Worm (Caenorhabditis elegans): Measurements from ENCODE around the gene F59B2.12.

Gene F59B2.12

ce11 chrIII:8974835-8975234 is 42.6 kb upstream of the F59B2.12 start (continued):
- TF ChIP-seq F23B12.7 (tag; optimal IDR thresholded peaks at IDR 0.05; ENCODE audit: insufficient read depth): peak; percentile 23
- TF ChIP-seq somi-1 (GFP tag; optimal IDR thresholded peaks at IDR 0.05): peak; percentile 38
- TF ChIP-seq Y95B8A.8 (GFP tag; IDR thresholded peaks at IDR 0.05): peak; percentile 72; the same call in 1 of the 2 replicates
- peak; percentile 6 for TF ChIP-seq lin-54 (GFP tag; optimal IDR thresholded peaks at IDR 0.05)
- TF ChIP-seq xnd-1 (tag; optimal IDR thresholded peaks at IDR 0.05): no peak
- no peak for TF ChIP-seq unc-62 (GFP tag; optimal IDR thresholded peaks at IDR 0.05)
- peak; percentile 27 for TF ChIP-seq atf-7 (tag; optimal IDR thresholded peaks at IDR 0.05)
- peak; percentile 25 for TF ChIP-seq hrde-1 (tag; optimal IDR thresholded peaks at IDR 0.05; ENCODE audit: borderline replicate concordance)
- TF ChIP-seq tbp1 (GFP tag; optimal IDR thresholded peaks at IDR 0.05): no peak
- TF ChIP-seq F57C9.4 (tag; optimal IDR thresholded peaks at IDR 0.05): no peak
- TF ChIP-seq repo-1 (tag; optimal IDR thresholded peaks at IDR 0.05): peak; percentile 70
- TF ChIP-seq lin-35 (GFP tag; optimal IDR thresholded peaks at IDR 0.05): peak in 1 of 3 experiments; percentile 19
- TF ChIP-seq Y53G8AR.9 (GFP tag; conservative IDR thresholded peaks at IDR 0.05): peak; percentile 38; the same call in 1 of the 2 replicates
- peak; percentile 45; the same call in 1 of the 2 replicates for TF ChIP-seq Y56A3A.18 (GFP tag; IDR thresholded peaks at IDR 0.05)
- TF ChIP-seq ceh-100 (GFP tag; IDR thresholded peaks at IDR 0.05): no peak
- TF ChIP-seq ekl-4 (GFP tag; IDR thresholded peaks at IDR 0.05): peak; percentile 74; the same call in 1 of the 2 replicates
- TF ChIP-seq mes-4 (tag; optimal IDR thresholded peaks at IDR 0.05): no peak
- peak; percentile 26 for TF ChIP-seq zim-3 (tag; optimal IDR thresholded peaks at IDR 0.05)
- TF ChIP-seq aptf-2 (GFP tag; conservative IDR thresholded peaks at IDR 0.05): no peak
- no peak for TF ChIP-seq ceh-27 (GFP tag; optimal IDR thresholded peaks at IDR 0.05)
- 0 out of 2 replicates have a peak, but pooled peaks have one; percentile 7 for TF ChIP-seq Y79H2A.3 (GFP tag; conservative IDR thresholded peaks at IDR 0.05)
- no peak for TF ChIP-seq akir-1 (GFP tag; optimal IDR thresholded peaks at IDR 0.05)
- TF ChIP-seq athp-1 (tag; optimal IDR thresholded peaks at IDR 0.05): peak; percentile 48
- peak; percentile 81; the same call in 1 of the 2 replicates for TF ChIP-seq madf-3 (GFP tag; IDR thresholded peaks at IDR 0.05)
- TF ChIP-seq dox-1 (GFP tag; IDR thresholded peaks at IDR 0.05): 0 out of 2 replicates have a peak, but pooled peaks have one; percentile 39
- TF ChIP-seq nhr-120 (GFP tag; IDR thresholded peaks at IDR 0.05): 0 out of 2 replicates have a peak, but pooled peaks have one; percentile 26
- peak; percentile 50; the same call in 1 of the 2 replicates for TF ChIP-seq nfyb-1 (GFP tag; IDR thresholded peaks at IDR 0.05)
- TF ChIP-seq F49E8.2 (tag; optimal IDR thresholded peaks at IDR 0.05; ENCODE audit: insufficient read depth): no peak
- TF ChIP-seq B0261.1 (tag; optimal IDR thresholded peaks at IDR 0.05): no peak
- TF ChIP-seq die-1 (tag; optimal IDR thresholded peaks at IDR 0.05): peak; percentile 17
- TF ChIP-seq let-526 (GFP tag; IDR thresholded peaks at IDR 0.05): no peak
- TF ChIP-seq cebp-1 (GFP tag; IDR thresholded peaks at IDR 0.05): no peak
- peak; percentile 43 for TF ChIP-seq cebp-1 (tag; optimal IDR thresholded peaks at IDR 0.05)

ce11 chrIII:8978512-8979352 is 38.7 kb upstream of the F59B2.12 start:
- TF ChIP-seq ekl-4 (GFP tag; IDR thresholded peaks at IDR 0.05): peak; percentile 53; the same call in 1 of the 2 replicates
- TF ChIP-seq dpff-1 (tag; optimal IDR thresholded peaks at IDR 0.05): no peak
- TF ChIP-seq ceh-100 (GFP tag; IDR thresholded peaks at IDR 0.05): no peak
- TF ChIP-seq cebp-2 (GFP tag; IDR thresholded peaks at IDR 0.05): no peak
- no peak for TF ChIP-seq madf-8 (GFP tag; conservative IDR thresholded peaks at IDR 0.05)
- peak; percentile 34; the same call in 1 of the 2 replicates for TF ChIP-seq nfyb-1 (GFP tag; IDR thresholded peaks at IDR 0.05)
- TF ChIP-seq lir-1 (GFP tag; conservative IDR thresholded peaks at IDR 0.05): no peak
- TF ChIP-seq B0261.1 (tag; optimal IDR thresholded peaks at IDR 0.05): no peak
- TF ChIP-seq unc-130 (GFP tag; optimal IDR thresholded peaks at IDR 0.05): no peak
- TF ChIP-seq snpc-4 (GFP tag; optimal IDR thresholded peaks at IDR 0.05): no peak
- no peak for TF ChIP-seq snpc-4 (tag; optimal IDR thresholded peaks at IDR 0.05)
- TF ChIP-seq ccch-3 (GFP tag; optimal IDR thresholded peaks at IDR 0.05): no peak
- TF ChIP-seq ZK185.1 (tag; optimal IDR thresholded peaks at IDR 0.05; ENCODE audit: poor library complexity, severe bottlenecking): peak; percentile 9
- no peak for TF ChIP-seq die-1 (tag; optimal IDR thresholded peaks at IDR 0.05)
- TF ChIP-seq zim-3 (tag; optimal IDR thresholded peaks at IDR 0.05): peak; percentile 29
- no peak for TF ChIP-seq fkh-3 (tag; optimal IDR thresholded peaks at IDR 0.05)
- no peak for TF ChIP-seq T07F8.4 (tag; optimal IDR thresholded peaks at IDR 0.05)
- TF ChIP-seq lin-40 (tag; optimal IDR thresholded peaks at IDR 0.05): peak; percentile 9
- TF ChIP-seq bed-1 (GFP tag; IDR thresholded peaks at IDR 0.05): no peak
- 0 out of 2 replicates have a peak, but pooled peaks have one; percentile 22 for TF ChIP-seq Y95B8A.8 (GFP tag; IDR thresholded peaks at IDR 0.05)
